Worm (Caenorhabditis elegans) whole organism, late embryonic: ENCODE measurements around the gene gcy-15.

Experiments used
- ama-1 ChIP-seq: fragments of 150-350 bp; optimal IDR thresholded peaks from 2 replicates; lab custom pipeline; 2014
- fkh-6 ChIP-seq: sonication (generic microtip); optimal IDR thresholded peaks from 2 replicates; lab custom pipeline; 2016; ENCODE audit warnings: missing genetic modification characterization, missing compliant biosample characterization
- lin-11 ChIP-seq: fragments of 200-800 bp; sonication (Bioruptor generic); optimal IDR thresholded peaks from 2 replicates; lab custom pipeline; 2018; ENCODE audit warnings: mild to moderate bottlenecking, missing genetic modification characterization, missing compliant biosample characterization
- nhr-11 ChIP-seq: fragments of 150-350 bp; optimal IDR thresholded peaks from 2 replicates; lab custom pipeline; 2014; ENCODE audit warnings: missing biosample characterization, missing genetic modification characterization
- pat-9 ChIP-seq: fragments of 200-800 bp; sonication (Bioruptor generic); optimal IDR thresholded peaks from 2 replicates; lab custom pipeline; 2018; ENCODE audit warnings: mild to moderate bottlenecking, missing genetic modification characterization, moderate library complexity, missing compliant biosample characterization
- pha-4 ChIP-seq: fragments of 150-350 bp; optimal IDR thresholded peaks from 2 replicates; lab custom pipeline; 2018; ENCODE audit warnings: missing biosample characterization, missing genetic modification reagents, missing genetic modification characterization
- pqm-1 ChIP-seq: sonication (generic microtip); optimal IDR thresholded peaks from 2 replicates; lab custom pipeline; 2016; ENCODE audit warnings: missing genetic modification characterization, missing compliant biosample characterization
- sox-4 ChIP-seq: sonication (generic microtip); optimal IDR thresholded peaks from 2 replicates; lab custom pipeline; 2017; ENCODE audit warnings: mild to moderate bottlenecking, missing genetic modification characterization, inconsistent platforms, missing compliant biosample characterization
- unc-42 ChIP-seq: sonication (generic microtip); optimal IDR thresholded peaks from 2 replicates; lab custom pipeline; 2016; ENCODE audit warnings: missing genotype, missing genetic modification characterization, missing compliant biosample characterization

DNA sequence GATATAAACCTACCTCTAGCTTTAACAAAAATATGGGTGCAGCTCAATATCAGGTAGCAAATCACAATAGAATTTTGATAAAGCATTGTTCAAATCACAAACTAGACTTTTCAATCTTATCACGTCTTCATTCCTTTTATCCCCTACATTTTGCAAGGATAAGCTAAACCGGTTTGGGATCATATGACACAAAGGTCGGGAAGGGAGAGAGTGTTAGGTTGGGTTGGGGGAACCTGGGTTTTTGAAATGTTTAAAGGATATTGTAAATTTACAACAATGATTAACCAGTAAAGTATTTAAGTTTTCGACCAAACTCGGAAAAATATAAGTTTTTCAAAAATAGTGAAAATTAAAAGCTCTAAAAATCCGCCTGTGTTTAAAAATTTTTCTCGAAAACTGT is 47.2 kb upstream of the gcy-15 start, which contains the start of gene C17F4.12:
- no peak for TF ChIP-seq pha-4 (tag; lab: Kevin White, UChicago)
- TF ChIP-seq pat-9, result no peak
- no peak for TF ChIP-seq nhr-11
- no peak for TF ChIP-seq ama-1 (lab: Kevin White, UChicago)
- no peak for TF ChIP-seq sox-4 (tag; lab: Kevin White, UChicago)
- TF ChIP-seq lin-11 (tag; lab: Kevin White, UChicago), result no peak
- TF ChIP-seq pqm-1 (tag; lab: Kevin White, UChicago), result no peak
- no peak for TF ChIP-seq fkh-6 (tag; lab: Kevin White, UChicago)
- no peak for TF ChIP-seq unc-42
